Worm (Caenorhabditis elegans) whole organism, midembryonic: Measurements from ENCODE around the gene cyp-33E3.

Source experiments
- T22C8.4 ChIP-seq: fragments of 200-800 bp; sonication (Bioruptor generic); IDR thresholded peaks from 2 replicates; pipeline ENCODE4 v1.3.6; 2022; ENCODE audit warnings: missing genetic modification characterization, missing compliant biosample characterization
- cog-1 ChIP-seq: sonication (generic microtip); optimal IDR thresholded peaks from 2 replicates; lab custom pipeline; 2016; ENCODE audit warnings: missing genetic modification characterization, missing compliant biosample characterization
- flt-1 ChIP-seq: fragments of 200-800 bp; sonication (Bioruptor generic); IDR thresholded peaks from 2 replicates; pipeline ENCODE4 v1.3.6; 2022; ENCODE audit warnings: missing genetic modification characterization, missing compliant biosample characterization
- klf-2 ChIP-seq: fragments of 200-800 bp; sonication (Bioruptor generic); conservative IDR thresholded peaks from 2 replicates; pipeline ENCODE4 v1.3.6; 2022; ENCODE audit warnings: missing genetic modification reagents, missing genetic modification characterization, missing compliant biosample characterization
- med-1 ChIP-seq: sonication (generic microtip); optimal IDR thresholded peaks from 2 replicates; lab custom pipeline; 2017; ENCODE audit warnings: missing genetic modification characterization, mild to moderate bottlenecking, missing compliant biosample characterization, antibody characterized with exemption, missing genetic modification reagents; ENCODE audit not compliant: insufficient read depth
- ref-1 ChIP-seq: fragments of 200-800 bp; sonication (Bioruptor generic); conservative IDR thresholded peaks from 2 replicates; pipeline ENCODE4 v1.3.6; 2022; ENCODE audit warnings: missing genetic modification reagents, missing genetic modification characterization, missing compliant biosample characterization
- tab-1 ChIP-seq: fragments of 200-800 bp; sonication (Bioruptor generic); IDR thresholded peaks from 2 replicates; pipeline ENCODE4 v1.3.6; 2022; ENCODE audit warnings: missing genetic modification characterization, missing compliant biosample characterization
- ztf-23 ChIP-seq: fragments of 200-800 bp; sonication (Bioruptor generic); IDR thresholded peaks from 2 replicates; pipeline ENCODE4 v1.3.6; 2022; ENCODE audit warnings: missing genetic modification reagents, missing genetic modification characterization, missing compliant biosample characterization
- ztf-29 ChIP-seq: fragments of 200-800 bp; sonication (Bioruptor generic); IDR thresholded peaks from 2 replicates; pipeline ENCODE4 v1.3.6; 2022; ENCODE audit warnings: missing genetic modification reagents, missing genetic modification characterization, missing compliant biosample characterization

The cyp-33E3 gene

ce11 chrIV:8644432-8644831 lies 29.6 kb downstream of the cyp-33E3 start, which contains the start of gene C49C8.3:
Gene C49C8.3 (plus strand): TSS chrIV:8644732.
- TF ChIP-seq med-1 (GFP tag; lab: Kevin White, UChicago) (no peak), ztf-29 (GFP tag; lab: Robert Waterston, UW) (no peak), klf-2 (GFP tag; lab: Robert Waterston, UW) (no peak), cog-1 (no peak), ztf-23 (GFP tag; lab: Robert Waterston, UW) (no peak), T22C8.4 (GFP tag; lab: Robert Waterston, UW) (no peak), flt-1 (GFP tag; lab: Robert Waterston, UW) (no peak), ref-1 (no peak), tab-1 (GFP tag; lab: Robert Waterston, UW) (no peak)

- TF ChIP-seq med-1 (GFP tag; lab: Kevin White, UChicago) = no peak
- TF ChIP-seq T22C8.4 (GFP tag; lab: Robert Waterston, UW) = no peak
- no peak for TF ChIP-seq ztf-23 (GFP tag; lab: Robert Waterston, UW)
- TF ChIP-seq ztf-29 (GFP tag; lab: Robert Waterston, UW) = no peak
- TF ChIP-seq flt-1 (GFP tag; lab: Robert Waterston, UW) = no peak
- TF ChIP-seq cog-1 = no peak
- no peak for TF ChIP-seq ref-1
- TF ChIP-seq klf-2 (GFP tag; lab: Robert Waterston, UW) = no peak
- TF ChIP-seq tab-1 (GFP tag; lab: Robert Waterston, UW) = no peak
Measured at ce11 chrIV:8648502-8648901, 33.7 kb downstream of the cyp-33E3 start, which contains the start of gene cyp-33E1. Gene cyp-33E1 (minus strand): TSS chrIV:8648602.

ce11 chrIV:8650696-8651095 lies 35.9 kb downstream of the cyp-33E3 start, which contains the start of gene C49C8.2:
Gene C49C8.2 (plus strand): TSS chrIV:8651088.
- TF ChIP-seq klf-2 (GFP tag; lab: Robert Waterston, UW) (no peak), flt-1 (GFP tag; lab: Robert Waterston, UW) (no peak), ztf-23 (GFP tag; lab: Robert Waterston, UW) (no peak), ref-1 (no peak), ztf-29 (GFP tag; lab: Robert Waterston, UW) (no peak), tab-1 (GFP tag; lab: Robert Waterston, UW) (no peak), T22C8.4 (GFP tag; lab: Robert Waterston, UW) (no peak), med-1 (GFP tag; lab: Kevin White, UChicago) (no peak), cog-1 (no peak)

DNA sequence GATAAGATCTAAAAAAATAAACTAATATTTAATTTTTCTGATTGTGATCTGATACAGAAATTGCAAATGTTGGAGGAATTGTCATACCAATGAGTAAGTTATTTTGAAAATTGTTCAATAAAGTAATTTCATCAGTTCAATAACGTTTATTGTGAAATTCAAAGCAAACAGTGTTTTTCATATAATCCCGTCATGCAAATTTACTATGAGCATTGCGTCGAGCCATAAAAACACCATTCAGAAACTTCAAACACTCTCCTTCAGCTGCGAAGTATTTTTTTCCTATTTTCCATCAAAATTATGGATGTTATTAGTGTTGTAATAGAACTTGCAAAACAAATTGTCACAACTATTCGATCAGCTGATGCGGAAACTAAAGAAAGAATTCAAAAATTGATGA lies 37.0 kb downstream of the cyp-33E3 start, which contains the start of gene C49C8.8:
C49C8.8 (plus strand) TSS at position 301 of the 400 bp plus-strand sequence.
- TF ChIP-seq klf-2 (GFP tag; lab: Robert Waterston, UW) (no peak), ztf-29 (GFP tag; lab: Robert Waterston, UW) (no peak), T22C8.4 (GFP tag; lab: Robert Waterston, UW) (no peak), flt-1 (GFP tag; lab: Robert Waterston, UW) (no peak), ref-1 (no peak), ztf-23 (GFP tag; lab: Robert Waterston, UW) (no peak), med-1 (GFP tag; lab: Kevin White, UChicago) (no peak), cog-1 (no peak), tab-1 (GFP tag; lab: Robert Waterston, UW) (no peak)

DNA sequence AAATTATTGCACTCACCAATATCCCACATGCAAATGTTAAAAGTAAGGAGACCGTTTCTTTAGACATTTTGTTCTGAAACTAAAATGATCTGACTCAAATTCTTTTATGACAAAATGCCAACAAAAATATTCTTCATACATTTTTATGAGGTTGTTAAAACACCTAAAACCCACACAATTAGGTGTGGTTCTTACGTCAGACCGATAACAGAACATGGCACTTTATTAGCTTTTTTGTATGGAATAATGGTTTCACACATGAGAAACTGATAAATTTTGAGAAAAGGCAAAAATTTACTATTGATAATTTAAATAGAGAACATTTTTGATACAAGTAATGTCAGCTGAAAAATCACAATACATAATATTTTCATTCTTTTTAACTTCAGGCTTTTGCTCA lies 38.8 kb downstream of the cyp-33E3 start, which contains the start of gene C49C8.5:
C49C8.5 (minus strand) TSS at position 73 of the 400 bp plus-strand sequence.
- no peak for TF ChIP-seq klf-2 (GFP tag; lab: Robert Waterston, UW)
- no peak for TF ChIP-seq med-1 (GFP tag; lab: Kevin White, UChicago)
- TF ChIP-seq cog-1 = no peak
- TF ChIP-seq ztf-23 (GFP tag; lab: Robert Waterston, UW) = no peak
- TF ChIP-seq flt-1 (GFP tag; lab: Robert Waterston, UW) = no peak

DNA sequence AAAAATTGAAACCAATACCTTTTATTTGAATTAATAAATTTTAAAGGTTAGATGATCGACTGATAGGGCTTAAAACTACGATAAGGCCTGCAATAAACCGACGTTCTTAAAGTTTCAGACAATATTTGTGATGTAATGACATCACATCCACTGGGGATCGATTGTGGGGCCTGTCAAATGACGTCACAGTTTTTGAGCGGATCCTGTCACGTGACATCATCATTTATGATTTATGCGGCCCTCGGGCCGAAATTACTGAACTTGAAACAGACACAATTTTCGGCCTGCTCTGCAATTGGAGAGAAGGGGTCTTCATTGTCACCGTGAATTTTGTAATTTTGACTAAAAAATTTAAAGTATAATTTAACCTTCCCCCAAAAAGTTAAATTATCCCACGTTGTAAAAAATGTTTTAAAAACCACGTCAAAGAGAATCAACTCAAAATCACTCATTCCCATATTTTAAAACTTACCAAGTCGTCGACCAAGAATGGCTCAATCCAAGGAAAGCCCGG lies 39.4 kb downstream of the cyp-33E3 start, which contains the start of gene C49C8.1:
C49C8.1 (plus strand) TSS at position 464 of the 514 bp plus-strand sequence.
- TF ChIP-seq flt-1 (GFP tag; lab: Robert Waterston, UW) (no peak), tab-1 (GFP tag; lab: Robert Waterston, UW) (no peak), T22C8.4 (GFP tag; lab: Robert Waterston, UW) (no peak), ztf-23 (GFP tag; lab: Robert Waterston, UW) (no peak), klf-2 (GFP tag; lab: Robert Waterston, UW) (no peak), ref-1 (no peak), cog-1 (no peak), med-1 (GFP tag; lab: Kevin White, UChicago) (no peak), ztf-29 (GFP tag; lab: Robert Waterston, UW) (no peak)

- TF ChIP-seq T22C8.4 (GFP tag; lab: Robert Waterston, UW) (no peak), cog-1 (no peak), med-1 (GFP tag; lab: Kevin White, UChicago) (no peak), ref-1 (no peak), klf-2 (GFP tag; lab: Robert Waterston, UW) (no peak), tab-1 (GFP tag; lab: Robert Waterston, UW) (no peak), ztf-23 (GFP tag; lab: Robert Waterston, UW) (no peak)
Measured at ce11 chrIV:8658122-8658521, 43.3 kb downstream of the cyp-33E3 start, which contains the start of gene C49C8.6. Gene C49C8.6 (minus strand): TSS chrIV:8658222.
